Worm (Caenorhabditis elegans): ENCODE measurements around the gene icl-1.
A peak's percentile ranks its signal among the peaks of the same experiment; 100 is the strongest.

The icl-1 gene

ce11 chrV:731330-731729, 3.5 kb upstream of the icl-1 start (continued):
- TF ChIP-seq tbx-2 (tag; optimal IDR thresholded peaks at IDR 0.05) (peak; percentile 96), elt-2 (tag; optimal IDR thresholded peaks at IDR 0.05) (peak; percentile 99), egl-27 (tag; optimal IDR thresholded peaks at IDR 0.05) (peak; percentile 22 to 79)

ce11 chrV:730216-730615, 2.4 kb upstream of the icl-1 start:
- TF ChIP-seq xbp-1 (tag; optimal IDR thresholded peaks at IDR 0.05) (peak; percentile 5), dpl-1 (GFP tag; optimal IDR thresholded peaks at IDR 0.05) (no peak), C16A3.4 (tag; optimal IDR thresholded peaks at IDR 0.05) (peak; percentile 49), elt-2 (tag; optimal IDR thresholded peaks at IDR 0.05) (peak; percentile 90), grh-1 (GFP tag; IDR thresholded peaks at IDR 0.05) (peak; percentile 56; the same call in 1 of the 2 replicates), efl-1 (optimal IDR thresholded peaks at IDR 0.05) (peak in 1 of 2 experiments; percentile 6), efl-1 (GFP tag; optimal IDR thresholded peaks at IDR 0.05 in 1 of 2) (no peak), C04F5.9 (tag; optimal IDR thresholded peaks at IDR 0.05) (peak; percentile 37), lin-13 (GFP tag; optimal IDR thresholded peaks at IDR 0.05) (no peak), nhr-90 (tag; optimal IDR thresholded peaks at IDR 0.05; ENCODE audit: poor library complexity) (peak; percentile 74), lir-3 (tag; optimal IDR thresholded peaks at IDR 0.05; ENCODE audit: poor library complexity) (peak; percentile 61), ztf-11 (tag; optimal IDR thresholded peaks at IDR 0.05) (peak in 1 of 2 experiments; percentile 32), nhr-85 (tag) (peak; percentile 71), irx-1 (tag; optimal IDR thresholded peaks at IDR 0.05) (no peak), mdl-1 (tag; optimal IDR thresholded peaks at IDR 0.05) (peak in 1 of 2 experiments; percentile 73), nhr-20 (tag; optimal IDR thresholded peaks at IDR 0.05) (peak; percentile 75), ama-1 (optimal IDR thresholded peaks at IDR 0.05) (peak; percentile 43), snu-23 (GFP tag; optimal IDR thresholded peaks at IDR 0.05) (peak; percentile 64), nhr-237 (tag; optimal IDR thresholded peaks at IDR 0.05) (no peak), lin-14 (GFP tag; optimal IDR thresholded peaks at IDR 0.05) (peak; percentile 71), blmp-1 (tag; optimal IDR thresholded peaks at IDR 0.05) (peak; percentile 13), ets-5 (GFP tag; IDR thresholded peaks at IDR 0.05) (no peak), nhr-19 (GFP tag; conservative IDR thresholded peaks at IDR 0.05) (peak; percentile 94), lsy-2 (tag; optimal IDR thresholded peaks at IDR 0.05) (peak; percentile 26 to 34), fkh-10 (GFP tag; optimal IDR thresholded peaks at IDR 0.05) (no peak), egl-13 (tag; optimal IDR thresholded peaks at IDR 0.05) (no peak), elt-3 (tag; optimal IDR thresholded peaks at IDR 0.05) (peak in 2 of 6 experiments; percentile 45 to 48), sox-4 (tag; optimal IDR thresholded peaks at IDR 0.05) (no peak), nhr-71 (tag; optimal IDR thresholded peaks at IDR 0.05) (peak; percentile 88), mep-1 (tag; optimal IDR thresholded peaks at IDR 0.05) (peak; percentile 40), tbx-2 (tag; optimal IDR thresholded peaks at IDR 0.05) (peak; percentile 63), rnt-1 (tag; optimal IDR thresholded peaks at IDR 0.05) (peak; percentile 44), nhr-47 (tag; optimal IDR thresholded peaks at IDR 0.05) (peak; percentile 49), swsn-7 (tag; optimal IDR thresholded peaks at IDR 0.05) (peak; percentile 0), F16B12.6 (tag; optimal IDR thresholded peaks at IDR 0.05) (no peak), lin-35 (GFP tag; optimal IDR thresholded peaks at IDR 0.05) (peak in 1 of 2 experiments; percentile 77), ztf-4 (tag; optimal IDR thresholded peaks at IDR 0.05) (peak; percentile 59), sup-37 (GFP tag; optimal IDR thresholded peaks at IDR 0.05) (peak; percentile 77)

- TF ChIP-seq grh-1 (GFP tag; IDR thresholded peaks at IDR 0.05) (peak; percentile 30; the same call in 1 of the 2 replicates), irx-1 (tag; optimal IDR thresholded peaks at IDR 0.05) (peak; percentile 28), nhr-71 (tag; optimal IDR thresholded peaks at IDR 0.05) (peak; percentile 96), mdl-1 (tag; optimal IDR thresholded peaks at IDR 0.05) (peak in 1 of 2 experiments; percentile 86), sup-37 (GFP tag; optimal IDR thresholded peaks at IDR 0.05) (peak; percentile 40), ceh-88 (GFP tag; IDR thresholded peaks at IDR 0.05) (peak; percentile 40; the same call in 1 of the 2 replicates), fkh-10 (GFP tag; optimal IDR thresholded peaks at IDR 0.05) (no peak), snu-23 (GFP tag; optimal IDR thresholded peaks at IDR 0.05) (peak; percentile 82), Y116A8C.19 (tag; optimal IDR thresholded peaks at IDR 0.05; ENCODE audit: borderline replicate concordance) (no peak), blmp-1 (tag; optimal IDR thresholded peaks at IDR 0.05) (peak; percentile 54), nhr-76 (tag; optimal IDR thresholded peaks at IDR 0.05) (no peak), lin-35 (GFP tag; optimal IDR thresholded peaks at IDR 0.05) (peak in 1 of 2 experiments; percentile 76), ceh-82 (tag; optimal IDR thresholded peaks at IDR 0.05) (no peak), nhr-90 (tag; optimal IDR thresholded peaks at IDR 0.05; ENCODE audit: poor library complexity) (peak; percentile 62), C16A3.4 (tag; optimal IDR thresholded peaks at IDR 0.05) (peak; percentile 57), C04F5.9 (tag; optimal IDR thresholded peaks at IDR 0.05) (peak; percentile 44), nhr-85 (tag) (peak; percentile 75), ama-1 (optimal IDR thresholded peaks at IDR 0.05) (peak; percentile 79), alr-1 (tag; optimal IDR thresholded peaks at IDR 0.05; ENCODE audit: borderline replicate concordance) (no peak), lsy-2 (tag; optimal IDR thresholded peaks at IDR 0.05) (peak; percentile 38 to 62), mef-2 (tag; optimal IDR thresholded peaks at IDR 0.05) (no peak), dpl-1 (GFP tag; optimal IDR thresholded peaks at IDR 0.05) (peak in 2 of 3 experiments; percentile 8 to 34), jun-1 (tag; optimal IDR thresholded peaks at IDR 0.05) (no peak), elt-2 (tag; optimal IDR thresholded peaks at IDR 0.05) (peak; percentile 7)
Observed at ce11 chrV:728822-729493, 1.2 kb upstream of the icl-1 start.

Data from whole organism, L1 larva.